Fruit fly (Drosophila melanogaster) whole organism, wandering third instar larva: ENCODE measurements around the gene CG17472.

Experiments
- OdsH ChIP-seq: fragments of 200-800 bp; sonication (Bioruptor generic); optimal IDR thresholded peaks from 2 replicates; lab custom pipeline; 2016; ENCODE audit warnings: missing biosample characterization, mild to moderate bottlenecking, missing genetic modification characterization
- brk ChIP-seq: fragments of 200-800 bp; sonication (Bioruptor generic); optimal IDR thresholded peaks from 2 replicates; lab custom pipeline; 2016; ENCODE audit warnings: missing biosample characterization, mild to moderate bottlenecking, missing genetic modification characterization
- rgr ChIP-seq: fragments of 200-800 bp; sonication (Bioruptor generic); optimal IDR thresholded peaks from 3 replicates; lab custom pipeline; 2016; ENCODE audit warnings: missing biosample characterization, mild to moderate bottlenecking, missing genetic modification characterization
- usp ChIP-seq: fragments of >200 bp; optimal IDR thresholded peaks from 2 replicates; lab custom pipeline; 2017; ENCODE audit warnings: missing biosample characterization, missing genetic modification characterization

- TF ChIP-seq OdsH (GFP tag; lab: Kevin White, UChicago) (no peak), brk (no peak), usp (GFP tag; lab: Kevin White, UChicago) (no peak), rgr (GFP tag; lab: Kevin White, UChicago) (no peak)
These were observed 26.8 kb downstream of the CG17472 start for dm6 chr2L:20661071-20661470.
